Worm (Caenorhabditis elegans) whole organism, L4/young adult: Measurements from ENCODE around the gene CD4.11.

Source experiments
- W03F9.2 ChIP-seq: fragments of 150-350 bp; optimal IDR thresholded peaks from 2 replicates; lab custom pipeline; 2014; ENCODE audit warnings: missing biosample characterization, missing genetic modification characterization
- dao-5 ChIP-seq: sonication (generic microtip); optimal IDR thresholded peaks from 2 replicates; lab custom pipeline; 2016; ENCODE audit warnings: missing genotype, missing genetic modification characterization, moderate library complexity, missing compliant biosample characterization
- him-1 ChIP-seq: sonication (generic microtip); optimal IDR thresholded peaks from 2 replicates; lab custom pipeline; 2016; ENCODE audit warnings: missing genotype, missing genetic modification reagents, missing genetic modification characterization, missing compliant biosample characterization

DNA sequence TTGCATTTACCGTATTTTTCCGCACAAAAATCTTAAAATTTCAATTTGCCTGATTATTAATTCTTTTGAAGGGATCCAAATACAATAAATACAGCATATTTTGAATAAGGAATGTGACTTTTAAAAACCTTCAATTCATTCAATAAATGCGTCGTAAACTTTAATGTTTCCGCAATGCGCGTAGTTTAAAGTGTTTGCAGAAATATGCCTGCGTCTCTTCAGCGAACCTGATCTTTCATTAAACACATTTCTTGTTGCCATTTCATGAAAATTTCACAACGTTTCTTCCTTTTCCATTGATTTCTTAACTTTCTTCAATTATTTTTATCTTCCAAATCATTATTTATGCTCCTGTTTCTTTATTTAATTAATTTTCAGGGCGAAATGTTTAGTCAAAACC, 7.4 kb downstream of the CD4.11 start, which contains the start of gene vps-37:
- TF ChIP-seq him-1 (tag; lab: Kevin White, UChicago) (no peak), dao-5 (tag; lab: Kevin White, UChicago) (no peak), W03F9.2 (tag; lab: Kevin White, UChicago) (peak; percentile 31)
